Worm (Caenorhabditis elegans) whole organism, midembryonic: Measurements from ENCODE around the gene fox-1.

Experiments
- T22C8.4 ChIP-seq: fragments of 200-800 bp; sonication (Bioruptor generic); IDR thresholded peaks from 2 replicates; pipeline ENCODE4 v1.3.6; 2022; ENCODE audit warnings: missing genetic modification characterization, missing compliant biosample characterization
- cog-1 ChIP-seq: sonication (generic microtip); optimal IDR thresholded peaks from 2 replicates; lab custom pipeline; 2016; ENCODE audit warnings: missing genetic modification characterization, missing compliant biosample characterization
- flt-1 ChIP-seq: fragments of 200-800 bp; sonication (Bioruptor generic); IDR thresholded peaks from 2 replicates; pipeline ENCODE4 v1.3.6; 2022; ENCODE audit warnings: missing genetic modification characterization, missing compliant biosample characterization
- klf-2 ChIP-seq: fragments of 200-800 bp; sonication (Bioruptor generic); conservative IDR thresholded peaks from 2 replicates; pipeline ENCODE4 v1.3.6; 2022; ENCODE audit warnings: missing genetic modification reagents, missing genetic modification characterization, missing compliant biosample characterization
- med-1 ChIP-seq: sonication (generic microtip); optimal IDR thresholded peaks from 2 replicates; lab custom pipeline; 2017; ENCODE audit warnings: missing genetic modification characterization, mild to moderate bottlenecking, missing compliant biosample characterization, antibody characterized with exemption, missing genetic modification reagents; ENCODE audit not compliant: insufficient read depth
- ref-1 ChIP-seq: fragments of 200-800 bp; sonication (Bioruptor generic); conservative IDR thresholded peaks from 2 replicates; pipeline ENCODE4 v1.3.6; 2022; ENCODE audit warnings: missing genetic modification reagents, missing genetic modification characterization, missing compliant biosample characterization
- tab-1 ChIP-seq: fragments of 200-800 bp; sonication (Bioruptor generic); IDR thresholded peaks from 2 replicates; pipeline ENCODE4 v1.3.6; 2022; ENCODE audit warnings: missing genetic modification characterization, missing compliant biosample characterization
- ztf-23 ChIP-seq: fragments of 200-800 bp; sonication (Bioruptor generic); IDR thresholded peaks from 2 replicates; pipeline ENCODE4 v1.3.6; 2022; ENCODE audit warnings: missing genetic modification reagents, missing genetic modification characterization, missing compliant biosample characterization
- ztf-29 ChIP-seq: fragments of 200-800 bp; sonication (Bioruptor generic); IDR thresholded peaks from 2 replicates; pipeline ENCODE4 v1.3.6; 2022; ENCODE audit warnings: missing genetic modification reagents, missing genetic modification characterization, missing compliant biosample characterization

ce11 chrX:2427404-2427803 is 32.3 kb downstream of the fox-1 start, which contains the start of gene gcy-31:
- TF ChIP-seq ref-1 (GFP tag; lab: Robert Waterston, UW) (no peak), cog-1 (tag; lab: Kevin White, UChicago) (no peak), ztf-23 (no peak), flt-1 (GFP tag; lab: Robert Waterston, UW) (no peak), med-1 (GFP tag; lab: Kevin White, UChicago) (no peak), ztf-29 (GFP tag; lab: Robert Waterston, UW) (no peak), klf-2 (no peak), tab-1 (no peak), T22C8.4 (GFP tag; lab: Robert Waterston, UW) (no peak)
